Fruit fly (Drosophila melanogaster): ENCODE measurements around the gene bou.

The bou gene

DNA sequence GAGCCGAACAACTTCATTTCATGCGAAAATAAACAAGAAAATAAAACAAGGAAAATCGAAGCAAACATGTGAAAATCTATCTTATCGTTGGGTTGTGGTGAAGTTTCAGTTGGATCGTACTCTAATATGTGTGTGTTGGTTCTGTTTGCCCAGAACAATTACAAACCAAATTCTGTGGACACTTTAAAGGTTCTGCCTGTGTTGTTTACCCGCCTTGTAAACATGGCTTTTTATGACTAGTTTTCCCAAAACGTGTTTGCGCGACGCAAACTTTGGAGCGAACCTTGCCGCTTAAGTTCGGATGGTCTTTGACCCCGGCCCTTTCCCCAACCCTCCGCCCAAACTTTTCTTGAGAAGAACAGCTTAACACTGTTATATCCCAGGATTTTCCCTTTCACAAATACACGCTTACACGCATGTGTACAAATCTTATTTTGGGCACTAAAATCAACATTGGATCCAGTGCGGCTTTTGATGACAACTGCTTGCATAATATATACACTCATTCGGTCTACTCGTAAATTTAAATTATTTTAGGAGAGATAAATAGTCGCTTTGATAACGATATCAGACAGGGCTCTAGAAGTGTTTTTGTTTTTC is 17.9 kb downstream of the bou start:
- no peak for TF ChIP-seq noc (tag; optimal IDR thresholded peaks at IDR 0.05)

DNA sequence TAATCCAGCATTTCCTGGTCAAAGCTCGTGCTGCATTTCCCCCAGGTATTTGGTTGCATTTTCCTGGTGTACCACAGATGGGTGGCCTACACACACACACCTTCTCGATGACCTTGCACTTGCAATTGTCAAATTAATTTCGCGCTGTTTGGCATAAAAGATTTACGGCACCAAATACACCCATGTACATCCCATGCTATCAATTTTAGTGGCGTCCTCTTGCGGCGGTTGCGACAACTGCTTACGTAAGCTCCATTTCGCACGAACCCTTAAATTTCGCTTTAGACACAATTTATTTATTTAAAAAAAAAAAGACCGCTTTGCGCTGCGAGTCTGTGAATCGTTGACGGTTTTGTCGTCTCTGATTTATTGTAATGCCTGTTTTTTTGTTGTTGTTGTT is 19.2 kb downstream of the bou start:
- TF ChIP-seq noc (tag; optimal IDR thresholded peaks at IDR 0.05) = no peak

DNA sequence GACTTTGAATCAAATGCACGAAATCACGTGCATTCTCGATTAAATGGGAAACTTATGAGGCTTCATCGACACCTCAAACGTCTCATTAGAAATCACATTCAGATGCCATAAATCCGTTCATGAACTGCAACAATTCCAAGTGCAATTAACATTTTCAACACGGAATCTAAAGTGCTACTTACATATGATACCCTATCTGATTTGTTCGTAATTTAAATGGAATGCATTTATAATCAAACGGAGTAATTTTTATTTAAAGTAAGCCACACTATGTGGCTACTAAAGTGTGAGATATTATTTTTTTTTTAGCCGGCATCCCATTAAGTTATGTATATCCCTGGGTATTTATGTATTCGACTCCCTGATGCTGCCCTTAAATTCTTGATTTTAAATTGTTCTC is 21.4 kb downstream of the bou start:
- TF ChIP-seq noc (tag; optimal IDR thresholded peaks at IDR 0.05) = no peak

DNA sequence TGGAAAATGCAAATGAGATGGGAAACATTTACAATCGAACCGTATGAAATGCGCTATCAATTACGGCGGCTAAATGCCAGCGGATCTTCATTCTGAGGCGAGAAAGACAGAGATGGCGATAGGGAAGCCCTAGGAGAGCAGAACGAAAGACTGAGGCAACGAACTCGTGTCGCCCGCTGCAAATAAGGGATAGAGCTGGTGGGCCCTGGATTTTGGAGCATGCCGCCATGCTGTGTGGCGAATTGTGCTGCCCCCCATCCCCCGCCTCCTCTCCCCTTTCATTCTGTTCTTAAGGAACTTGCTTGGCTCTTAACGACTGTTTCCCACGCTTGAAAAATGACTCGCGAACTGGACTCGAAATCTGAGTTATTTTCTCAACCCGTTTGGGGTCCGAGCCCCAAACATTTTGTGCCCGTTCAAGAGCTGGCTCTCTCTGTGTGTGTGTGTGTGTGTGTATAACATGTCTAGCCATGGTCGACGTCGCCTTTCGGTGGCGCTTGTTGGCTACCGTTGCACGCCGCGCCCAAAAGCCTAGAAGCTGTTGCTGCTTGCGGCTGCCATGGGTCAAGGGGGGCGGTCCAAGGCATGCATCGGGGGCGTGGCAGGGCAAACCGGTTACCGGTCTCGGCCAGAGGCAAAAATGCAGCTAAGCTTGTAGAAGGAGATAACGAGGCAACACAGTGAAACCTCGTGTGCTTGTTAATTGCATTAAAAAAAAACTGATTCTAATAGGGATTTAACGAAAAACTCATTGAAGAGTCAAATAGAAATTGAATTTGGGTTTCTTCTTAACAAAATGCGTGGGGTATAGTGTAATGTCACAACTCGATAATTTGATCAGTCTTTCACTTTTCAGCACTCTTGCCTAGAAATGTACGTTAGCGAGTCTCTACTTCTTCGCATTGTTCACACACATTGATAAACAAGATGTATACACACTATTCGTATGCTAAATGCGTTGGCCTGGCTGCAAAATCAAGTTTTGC is 22.1 kb downstream of the bou start:
- no peak for TF ChIP-seq noc (tag; optimal IDR thresholded peaks at IDR 0.05)

DNA sequence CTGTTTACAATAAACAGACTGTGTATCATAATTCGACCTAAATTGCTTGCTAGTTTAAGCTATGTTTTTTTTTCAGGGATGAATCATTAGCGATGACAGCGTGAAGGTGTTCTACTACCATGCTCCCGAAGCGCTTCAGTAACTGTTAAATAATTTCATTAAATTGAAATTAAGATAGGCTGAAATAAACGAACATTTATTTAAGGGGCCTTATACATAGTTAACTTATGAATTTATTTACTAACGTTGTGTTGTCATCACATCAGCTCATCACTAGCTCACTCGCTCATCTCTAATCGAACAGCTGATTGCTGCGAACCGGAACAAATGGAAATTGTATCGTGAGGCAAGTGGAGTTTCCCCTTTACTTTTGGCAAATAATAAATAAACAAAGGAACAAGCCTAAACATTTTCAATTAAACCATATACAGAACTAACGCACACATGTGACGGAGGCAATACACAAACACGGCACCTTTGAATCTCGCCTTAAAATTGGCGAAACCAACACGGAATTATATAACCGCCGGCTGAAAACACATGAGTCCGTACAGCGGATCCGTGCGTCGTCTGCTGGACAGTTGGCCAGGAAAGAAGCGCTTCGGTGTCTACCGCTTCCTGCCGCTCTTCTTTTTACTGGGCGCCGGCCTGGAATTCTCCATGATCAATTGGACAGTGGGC is 24.9 kb downstream of the bou start, which contains the start of the genes cm, sloth1 and sloth2:
Gene cm (minus strand): TSS at position 83 of the 681 bp plus-strand sequence.
Gene sloth1 (plus strand): TSS at position 295 of the 681 bp plus-strand sequence.
Gene sloth2 (plus strand): TSS at position 295 of the 681 bp plus-strand sequence.
- peak; percentile 85 for TF ChIP-seq noc (tag; optimal IDR thresholded peaks at IDR 0.05)

- TF ChIP-seq noc (tag; optimal IDR thresholded peaks at IDR 0.05) = peak; percentile 75
These were observed 27.3 kb downstream of the bou start, which contains the start of the genes CG3032 and CG4593 for dm6 chrX:7013320-7014214. Gene CG3032 (minus strand): TSS chrX:7013881. Gene CG4593 (plus strand): TSS chrX:7013887.

- TF ChIP-seq noc (tag; optimal IDR thresholded peaks at IDR 0.05) = no peak
These were observed 28.7 kb downstream of the bou start for dm6 chrX:7014931-7015428.

DNA sequence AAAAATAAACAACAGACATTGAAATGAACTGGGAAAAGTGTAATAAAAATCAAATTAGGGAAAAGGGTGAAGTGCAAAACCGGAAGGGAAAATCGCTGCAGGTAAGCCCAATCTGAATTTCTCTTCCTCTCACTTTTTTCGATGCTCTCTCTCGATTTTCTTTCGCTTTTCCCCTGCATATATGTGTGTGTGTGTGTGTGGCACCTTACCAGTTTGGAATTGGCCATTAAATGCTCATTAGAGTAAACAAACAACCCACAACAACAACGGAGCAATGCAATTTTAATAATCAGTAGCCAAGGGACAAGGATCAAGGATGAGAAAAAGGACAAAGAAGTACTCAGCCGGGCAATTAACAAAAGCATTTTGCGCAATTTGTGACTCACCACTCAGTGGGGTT is 48.6 kb downstream of the bou start:
- no peak for TF ChIP-seq noc (tag; optimal IDR thresholded peaks at IDR 0.05)
